Fruit fly (Drosophila melanogaster) whole organism, embryonic: ENCODE measurements around the gene Kal1.

Source experiments
- Adf1 ChIP-seq: fragments of 200-800 bp; sonication (Bioruptor generic); IDR thresholded peaks from 2 replicates; pipeline ENCODE4 v1.3.6; 2022; ENCODE audit warnings: missing biosample characterization, missing genetic modification characterization
- CG10366 ChIP-seq: fragments of 200-800 bp; sonication (Bioruptor generic); IDR thresholded peaks from 2 replicates; pipeline ENCODE4 v1.3.6; 2022; ENCODE audit warnings: missing biosample characterization, missing genetic modification characterization
- CG10959 ChIP-seq: fragments of 200-800 bp; sonication (Bioruptor generic); IDR thresholded peaks from 2 replicates; pipeline ENCODE4 v1.3.6; 2022; ENCODE audit warnings: missing biosample characterization, missing genetic modification characterization
- CG11456 ChIP-seq: fragments of 200-800 bp; sonication (Bioruptor generic); IDR thresholded peaks from 3 replicates; pipeline ENCODE4 v1.3.6; 2022; ENCODE audit warnings: missing biosample characterization, missing genetic modification characterization
- CG12236 ChIP-seq: fragments of 200-800 bp; sonication (Bioruptor generic); optimal IDR thresholded peaks from 2 replicates; lab custom pipeline; 2016; ENCODE audit warnings: missing biosample characterization, missing genetic modification characterization
- CG1233 ChIP-seq: fragments of 200-800 bp; sonication (Bioruptor generic); optimal IDR thresholded peaks from 4 replicates; lab custom pipeline; 2018; ENCODE audit warnings: missing biosample characterization, mild to moderate bottlenecking, missing genetic modification characterization
- CG15269 ChIP-seq: fragments of 200-800 bp; sonication (Bioruptor generic); optimal IDR thresholded peaks from 2 replicates; lab custom pipeline; 2018; ENCODE audit warnings: missing biosample characterization, mild to moderate bottlenecking, missing genetic modification characterization, moderate library complexity
- CG1647 ChIP-seq: fragments of 200-800 bp; sonication (Bioruptor generic); optimal IDR thresholded peaks from 3 replicates; lab custom pipeline; 2016; ENCODE audit warnings: missing biosample characterization, missing genetic modification characterization
- CG16813 ChIP-seq: fragments of 200-800 bp; sonication (Bioruptor generic); IDR thresholded peaks from 3 replicates; pipeline ENCODE4 v1.3.6; 2022; ENCODE audit warnings: missing biosample characterization, missing genetic modification characterization; ENCODE audit not compliant: partially characterized antibody
- CG30431 ChIP-seq: fragments of 200-800 bp; sonication (Bioruptor generic); optimal IDR thresholded peaks from 2 replicates; lab custom pipeline; 2017; ENCODE audit warnings: missing biosample characterization, missing genetic modification characterization
- CG3163 ChIP-seq: fragments of 200-800 bp; sonication (Bioruptor generic); optimal IDR thresholded peaks from 3 replicates; lab custom pipeline; 2016; ENCODE audit warnings: missing biosample characterization, missing genetic modification characterization
- CG3847 ChIP-seq: fragments of 200-800 bp; sonication (Bioruptor generic); IDR thresholded peaks from 2 replicates; pipeline ENCODE4 v1.3.6; 2022; ENCODE audit warnings: missing biosample characterization, missing genetic modification characterization
- CG5245 ChIP-seq: fragments of 200-800 bp; sonication (Bioruptor generic); optimal IDR thresholded peaks from 3 replicates; lab custom pipeline; 2016; ENCODE audit warnings: missing biosample characterization, missing genetic modification characterization
- CG6254 ChIP-seq: fragments of 200-800 bp; sonication (Bioruptor generic); optimal IDR thresholded peaks from 3 replicates; lab custom pipeline; 2017; ENCODE audit warnings: mild to moderate bottlenecking, missing biosample characterization, missing genetic modification reagents, missing genetic modification characterization
- CG7987 ChIP-seq: fragments of 200-800 bp; sonication (Bioruptor generic); optimal IDR thresholded peaks from 2 replicates; lab custom pipeline; 2018; ENCODE audit warnings: missing biosample characterization, mild to moderate bottlenecking, missing genetic modification characterization, moderate library complexity
- CG8281 ChIP-seq: fragments of 200-800 bp; sonication (Bioruptor generic); optimal IDR thresholded peaks from 2 replicates; lab custom pipeline; 2018; ENCODE audit warnings: missing biosample characterization, mild to moderate bottlenecking, missing genetic modification characterization, moderate library complexity
- CG8290 ChIP-seq, 3 experiments: fragments of 200-800 bp; sonication (Bioruptor generic); optimal IDR thresholded peaks; 2 replicates each; lab custom pipeline; 2016 to 2019; ENCODE audit warnings: missing biosample characterization in 3 of 3, missing genetic modification characterization in 3 of 3, mild to moderate bottlenecking in 2 of 3, moderate library complexity in 1 of 3
- CG9215 ChIP-seq: fragments of 200-800 bp; sonication (Bioruptor generic); IDR thresholded peaks from 2 replicates; pipeline ENCODE4 v1.3.6; 2022; ENCODE audit warnings: missing biosample characterization, missing genetic modification characterization
- Camta ChIP-seq: fragments of 200-800 bp; sonication (Bioruptor generic); optimal IDR thresholded peaks from 2 replicates; lab custom pipeline; 2016; ENCODE audit warnings: missing biosample characterization, missing genetic modification characterization
- Dad ChIP-seq: fragments of 200-800 bp; sonication (Bioruptor generic); optimal IDR thresholded peaks from 3 replicates; lab custom pipeline; 2016; ENCODE audit warnings: missing biosample characterization, missing genetic modification characterization
- Gsc ChIP-seq: fragments of 200-800 bp; sonication (Bioruptor generic); IDR thresholded peaks from 2 replicates; pipeline ENCODE4 v1.3.6; 2022; ENCODE audit warnings: missing biosample characterization, missing genetic modification characterization
- H15 ChIP-seq: fragments of 200-800 bp; sonication (Bioruptor generic); IDR thresholded peaks from 3 replicates; pipeline ENCODE4 v1.3.6; 2022; ENCODE audit warnings: missing biosample characterization, missing genetic modification characterization
- HHEX ChIP-seq: fragments of 200-800 bp; sonication (Bioruptor generic); optimal IDR thresholded peaks from 3 replicates; lab custom pipeline; 2017; ENCODE audit warnings: missing biosample characterization, mild to moderate bottlenecking, missing genetic modification characterization, missing genetic modification reagents
- HLH54F ChIP-seq: fragments of 200-800 bp; sonication (Bioruptor generic); optimal IDR thresholded peaks from 3 replicates; lab custom pipeline; 2016; ENCODE audit warnings: missing biosample characterization, missing genetic modification characterization
- Hmx ChIP-seq: fragments of 200-800 bp; sonication (Bioruptor generic); optimal IDR thresholded peaks from 2 replicates; lab custom pipeline; 2016; ENCODE audit warnings: missing biosample characterization, missing genetic modification characterization
- Sry-β ChIP-seq: fragments of 200-800 bp; sonication (Bioruptor generic); optimal IDR thresholded peaks from 2 replicates; lab custom pipeline; 2018; ENCODE audit warnings: missing biosample characterization, mild to moderate bottlenecking, missing genetic modification characterization, moderate library complexity
- Taf1 ChIP-seq: fragments of 200-800 bp; sonication (Bioruptor generic); IDR thresholded peaks from 2 replicates; pipeline ENCODE4 v1.3.6; 2022; ENCODE audit warnings: missing biosample characterization, missing genetic modification characterization
- Xbp1 ChIP-seq: fragments of 200-800 bp; sonication (Bioruptor generic); optimal IDR thresholded peaks from 3 replicates; lab custom pipeline; 2016; ENCODE audit warnings: missing biosample characterization, mild to moderate bottlenecking, missing genetic modification characterization
- YL-1 ChIP-seq: fragments of 200-800 bp; sonication (Bioruptor generic); optimal IDR thresholded peaks from 3 replicates; lab custom pipeline; 2017; ENCODE audit warnings: missing biosample characterization, mild to moderate bottlenecking, missing genetic modification characterization
- ap ChIP-seq: fragments of 200-800 bp; sonication (Bioruptor generic); IDR thresholded peaks from 2 replicates; pipeline ENCODE4 v1.3.6; 2022; ENCODE audit warnings: missing biosample characterization, missing genetic modification characterization
- bbx ChIP-seq: fragments of 200-800 bp; sonication (Bioruptor generic); IDR thresholded peaks from 2 replicates; pipeline ENCODE4 v1.3.6; 2022; ENCODE audit warnings: missing biosample characterization, missing genetic modification characterization; ENCODE audit not compliant: partially characterized antibody
- danr ChIP-seq: fragments of 200-800 bp; sonication (Bioruptor generic); IDR thresholded peaks from 2 replicates; pipeline ENCODE4 v1.3.6; 2022; ENCODE audit warnings: missing biosample characterization, missing genetic modification characterization
- eyg ChIP-seq: fragments of 200-800 bp; sonication (Bioruptor generic); optimal IDR thresholded peaks from 3 replicates; lab custom pipeline; 2016; ENCODE audit warnings: missing biosample characterization, missing genetic modification characterization
- gfzf ChIP-seq: fragments of 200-800 bp; sonication (Bioruptor generic); optimal IDR thresholded peaks from 2 replicates; lab custom pipeline; 2016; ENCODE audit warnings: missing biosample characterization, mild to moderate bottlenecking, missing genetic modification characterization, moderate library complexity
- gsb-n ChIP-seq: fragments of 200-800 bp; sonication (Bioruptor generic); optimal IDR thresholded peaks from 3 replicates; lab custom pipeline; 2018; ENCODE audit warnings: missing biosample characterization, mild to moderate bottlenecking, missing genetic modification characterization
- ham ChIP-seq: fragments of 200-800 bp; sonication (Bioruptor generic); IDR thresholded peaks from 2 replicates; pipeline ENCODE4 v1.3.6; 2022; ENCODE audit warnings: missing biosample characterization, missing genetic modification characterization
- hb ChIP-seq: fragments of 200-800 bp; sonication (Bioruptor generic); IDR thresholded peaks from 3 replicates; pipeline ENCODE4 v1.3.6; 2022; ENCODE audit warnings: missing biosample characterization, missing genetic modification characterization; ENCODE audit not compliant: partially characterized antibody
- kah ChIP-seq: fragments of 200-800 bp; sonication (Bioruptor generic); optimal IDR thresholded peaks from 2 replicates; lab custom pipeline; 2018; ENCODE audit warnings: missing biosample characterization, mild to moderate bottlenecking, missing genetic modification characterization
- luna ChIP-seq: fragments of 200-800 bp; sonication (Bioruptor generic); optimal IDR thresholded peaks from 2 replicates; lab custom pipeline; 2016; ENCODE audit warnings: missing biosample characterization, missing genetic modification characterization
- onecut ChIP-seq: fragments of 200-800 bp; sonication (Bioruptor generic); IDR thresholded peaks from 2 replicates; pipeline ENCODE4 v1.3.6; 2022; ENCODE audit warnings: missing biosample characterization, missing genetic modification characterization
- otp ChIP-seq: fragments of 200-800 bp; sonication (Bioruptor generic); IDR thresholded peaks from 3 replicates; pipeline ENCODE4, ENCODE4 v1.3.6; 2022; ENCODE audit warnings: missing biosample characterization, missing genetic modification characterization
- pb ChIP-seq: fragments of 200-800 bp; sonication (Bioruptor generic); optimal IDR thresholded peaks from 3 replicates; lab custom pipeline; 2016; ENCODE audit warnings: missing biosample characterization, missing genetic modification characterization
- sima ChIP-seq: fragments of 200-800 bp; sonication (Bioruptor generic); optimal IDR thresholded peaks from 2 replicates; lab custom pipeline; 2016; ENCODE audit warnings: missing biosample characterization, missing genetic modification characterization
- sqz ChIP-seq: fragments of 200-800 bp; sonication (Bioruptor generic); optimal IDR thresholded peaks from 3 replicates; lab custom pipeline; 2018; ENCODE audit warnings: missing biosample characterization, mild to moderate bottlenecking, missing genetic modification characterization
- stc ChIP-seq: fragments of 200-800 bp; sonication (Bioruptor generic); IDR thresholded peaks from 2 replicates; pipeline ENCODE4 v1.3.6; 2022; ENCODE audit warnings: missing biosample characterization, missing genetic modification characterization
- tgo ChIP-seq: fragments of 200-800 bp; sonication (Bioruptor generic); IDR thresholded peaks from 3 replicates; pipeline ENCODE4 v1.3.6; 2022; ENCODE audit warnings: missing biosample characterization, missing genetic modification characterization
- tll ChIP-seq, 2 experiments: fragments of 200-800 bp in 1 of 2; fragments of >200 bp in 1 of 2; sonication (Bioruptor generic) in 1 of 2; optimal IDR thresholded peaks; 2 replicates each; lab custom pipeline; 2017 to 2019; ENCODE audit warnings: missing biosample characterization in 2 of 2, missing genetic modification characterization in 2 of 2, mild to moderate bottlenecking in 1 of 2, moderate library complexity in 1 of 2
- tna ChIP-seq: fragments of 200-800 bp; sonication (Bioruptor generic); IDR thresholded peaks from 2 replicates; pipeline ENCODE4 v1.3.6; 2022; ENCODE audit warnings: missing biosample characterization, missing genetic modification characterization; ENCODE audit not compliant: partially characterized antibody
- usp ChIP-seq: fragments of >200 bp; optimal IDR thresholded peaks from 2 replicates; lab custom pipeline; 2017; ENCODE audit warnings: missing biosample characterization, missing genetic modification characterization

The Kal1 gene

DNA sequence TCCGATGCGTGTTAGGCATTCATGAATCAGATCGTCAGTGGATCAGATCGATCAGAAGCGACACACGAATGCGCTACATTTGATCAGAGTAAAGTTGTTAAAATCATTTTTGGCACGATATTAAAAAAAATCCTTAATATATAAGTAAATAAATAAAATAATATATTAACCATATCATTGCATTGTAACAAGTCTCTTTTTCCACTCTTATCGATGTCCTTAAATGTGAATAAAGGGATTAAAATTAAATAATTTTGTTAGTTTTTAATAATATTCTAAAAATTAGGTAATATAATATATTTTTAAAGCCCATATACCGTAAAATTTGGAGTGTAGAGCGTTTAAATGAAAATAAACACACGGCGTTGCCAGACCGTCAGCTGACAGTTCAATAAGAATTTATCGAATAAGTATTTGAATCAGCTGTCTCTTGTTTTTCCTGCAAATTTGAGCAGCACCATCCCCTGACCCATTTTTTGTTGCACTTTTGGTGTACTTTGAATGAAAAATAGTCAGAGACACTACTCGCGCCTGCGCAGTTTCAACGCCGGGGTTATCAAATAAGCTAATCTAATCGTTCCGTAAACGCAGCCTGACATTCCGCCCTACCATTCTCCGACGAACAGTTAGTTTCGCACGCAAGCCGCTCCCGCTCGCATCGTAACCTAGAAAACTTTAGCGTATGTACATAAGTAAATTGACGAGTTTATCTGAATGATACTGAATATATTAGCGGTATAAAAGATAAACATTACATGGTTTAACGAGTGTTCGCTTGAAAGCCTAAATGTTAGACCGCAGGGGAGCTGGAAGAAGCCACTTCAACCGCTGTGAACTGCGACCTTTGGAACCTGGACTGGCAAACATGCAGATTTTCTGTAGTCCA lies 11.0 kb downstream of the Kal1 start, which contains the start of the genes p38a and CG6178 (continued):
- TF ChIP-seq CG1233 (GFP tag; lab: Kevin White, UChicago): peak; percentile 97
- TF ChIP-seq CG6254 (GFP tag; lab: Kevin White, UChicago): peak; percentile 88
- no peak for TF ChIP-seq CG16813 (GFP tag; lab: Robert Waterston, UW)
- TF ChIP-seq CG8281 (tag; lab: Kevin White, UChicago): peak; percentile 88
- peak; percentile 94 for TF ChIP-seq danr (GFP tag; lab: Robert Waterston, UW)
- TF ChIP-seq CG10959: peak; percentile 74
- peak; percentile 98 for TF ChIP-seq tgo
- peak; percentile 81 for TF ChIP-seq onecut
- no peak; the same call in 1 of the 2 replicates for TF ChIP-seq bbx (GFP tag; lab: Robert Waterston, UW)
- TF ChIP-seq H15 (GFP tag; lab: Robert Waterston, UW): peak; percentile 93
- peak; percentile 97 for TF ChIP-seq stc
- peak; percentile 82 for TF ChIP-seq CG5245 (GFP tag; lab: Kevin White, UChicago)
- peak; percentile 78 for TF ChIP-seq YL-1 (GFP tag; lab: Kevin White, UChicago)
- TF ChIP-seq CG1647 (GFP tag; lab: Kevin White, UChicago): peak; percentile 24
- peak; percentile 97 for TF ChIP-seq CG3847 (GFP tag; lab: Robert Waterston, UW)
- TF ChIP-seq Hmx: no peak
- TF ChIP-seq gsb-n (tag; lab: Kevin White, UChicago): peak; percentile 96
- TF ChIP-seq CG11456 (GFP tag; lab: Robert Waterston, UW): peak; percentile 96
- TF ChIP-seq gfzf (GFP tag; lab: Kevin White, UChicago): no peak
- no peak; the same call in 1 of the 2 replicates for TF ChIP-seq Gsc (GFP tag; lab: Robert Waterston, UW)
- TF ChIP-seq CG15269 (tag; lab: Kevin White, UChicago): peak; percentile 99
- TF ChIP-seq CG3163: peak; percentile 14
- TF ChIP-seq Camta (GFP tag; lab: Kevin White, UChicago): peak; percentile 33
- no peak for TF ChIP-seq luna
- peak; percentile 50 for TF ChIP-seq CG8290 (GFP tag; optimal IDR thresholded peaks at IDR 0.05; lab: Kevin White, UChicago)
- no peak for TF ChIP-seq CG8290 (tag; optimal IDR thresholded peaks at IDR 0.05; lab: Kevin White, UChicago)
- TF ChIP-seq Xbp1 (GFP tag; lab: Kevin White, UChicago): peak; percentile 96
- TF ChIP-seq tna (GFP tag; lab: Robert Waterston, UW): no peak
- TF ChIP-seq CG9215 (GFP tag; lab: Robert Waterston, UW): peak; percentile 96
- TF ChIP-seq HLH54F (GFP tag; lab: Kevin White, UChicago): peak; percentile 68
- no peak for TF ChIP-seq sima
- TF ChIP-seq eyg (GFP tag; lab: Kevin White, UChicago): peak; percentile 21
- peak; percentile 79 for TF ChIP-seq otp (GFP tag; lab: Robert Waterston, UW)
- peak; percentile 90 for TF ChIP-seq ham (GFP tag; lab: Robert Waterston, UW)
- TF ChIP-seq Dad (GFP tag; lab: Kevin White, UChicago): peak; percentile 42
- peak; percentile 95 for TF ChIP-seq ap (GFP tag; lab: Robert Waterston, UW)
- peak; percentile 81 for TF ChIP-seq Adf1
- no peak for TF ChIP-seq CG12236 (GFP tag; lab: Kevin White, UChicago)
- TF ChIP-seq hb (GFP tag; lab: Robert Waterston, UW): no peak
- TF ChIP-seq CG30431 (GFP tag; lab: Kevin White, UChicago): peak; percentile 95
- peak; percentile 89 for TF ChIP-seq CG7987
- peak; percentile 91 for TF ChIP-seq sqz (GFP tag; lab: Kevin White, UChicago)
- peak; percentile 88 for TF ChIP-seq Taf1 (GFP tag; lab: Robert Waterston, UW)
- TF ChIP-seq pb (GFP tag; lab: Kevin White, UChicago): no peak
- TF ChIP-seq tll (GFP tag; optimal IDR thresholded peaks at IDR 0.05; lab: Kevin White, UChicago): no peak
- TF ChIP-seq HHEX (GFP tag; lab: Kevin White, UChicago): peak; percentile 97
- TF ChIP-seq kah (GFP tag; lab: Kevin White, UChicago): peak; percentile 92
- TF ChIP-seq Sry-β: peak; percentile 54
- TF ChIP-seq usp (GFP tag; lab: Kevin White, UChicago): no peak
- TF ChIP-seq CG10366: peak; percentile 96
